Worm (Caenorhabditis elegans) whole organism, late embryonic: ENCODE results near the gene F09G8.5.
A peak's percentile ranks its signal among the peaks of the same experiment; 100 is the strongest.

ENCODE experiments used
- C38D4.7 ChIP-seq: fragments of 200-800 bp; sonication (Bioruptor generic); optimal IDR thresholded peaks from 2 replicates; lab custom pipeline; 2018; ENCODE audit warnings: mild to moderate bottlenecking, missing genetic modification characterization, moderate library complexity, missing compliant biosample characterization
- F13H6.1 ChIP-seq: sonication (generic microtip); optimal IDR thresholded peaks from 2 replicates; lab custom pipeline; 2016; ENCODE audit warnings: missing genetic modification characterization, missing compliant biosample characterization
- T23F11.4 ChIP-seq: fragments of 200-800 bp; sonication (Bioruptor generic); optimal IDR thresholded peaks from 2 replicates; lab custom pipeline; 2018; ENCODE audit warnings: mild to moderate bottlenecking, missing genetic modification characterization, missing compliant biosample characterization
- Y22D7AL.16 ChIP-seq: sonication (generic microtip); optimal IDR thresholded peaks from 2 replicates; lab custom pipeline; 2016; ENCODE audit warnings: missing genetic modification characterization, missing compliant biosample characterization
- ceh-14 ChIP-seq: sonication (generic microtip); optimal IDR thresholded peaks from 2 replicates; lab custom pipeline; 2016; ENCODE audit warnings: missing genotype, missing genetic modification characterization, missing compliant biosample characterization
- ceh-18 ChIP-seq: sonication (generic microtip); optimal IDR thresholded peaks from 2 replicates; lab custom pipeline; 2016; ENCODE audit warnings: missing genetic modification characterization, missing compliant biosample characterization
- ceh-19 ChIP-seq: fragments of 200-800 bp; sonication (Bioruptor generic); optimal IDR thresholded peaks from 2 replicates; lab custom pipeline; 2018; ENCODE audit warnings: mild to moderate bottlenecking, missing genetic modification characterization, missing compliant biosample characterization
- ceh-30 ChIP-seq: fragments of 150-350 bp; optimal IDR thresholded peaks from 2 replicates; lab custom pipeline; 2014; ENCODE audit warnings: missing biosample characterization, missing genetic modification characterization
- ceh-31 ChIP-seq: sonication (generic microtip); optimal IDR thresholded peaks from 2 replicates; lab custom pipeline; 2016; ENCODE audit warnings: missing genetic modification characterization, missing compliant biosample characterization
- ceh-45 ChIP-seq: fragments of 200-800 bp; sonication (Bioruptor generic); IDR thresholded peaks from 2 replicates; pipeline ENCODE4 v1.3.6; 2022; ENCODE audit warnings: missing genetic modification reagents, missing genetic modification characterization, missing compliant biosample characterization
- ceh-48 ChIP-seq: sonication (generic microtip); optimal IDR thresholded peaks from 2 replicates; lab custom pipeline; 2016; ENCODE audit warnings: missing genetic modification characterization, inconsistent platforms, missing compliant biosample characterization
- dmd-4 ChIP-seq: sonication (generic microtip); optimal IDR thresholded peaks from 2 replicates; lab custom pipeline; 2016; ENCODE audit warnings: borderline replicate concordance, missing genetic modification characterization, missing compliant biosample characterization
- elt-2 ChIP-seq: sonication (generic microtip); optimal IDR thresholded peaks from 2 replicates; lab custom pipeline; 2016; ENCODE audit warnings: missing genetic modification reagents, missing genetic modification characterization, missing compliant biosample characterization
- eyg-1 ChIP-seq: sonication (generic microtip); optimal IDR thresholded peaks from 2 replicates; lab custom pipeline; 2016; ENCODE audit warnings: missing genotype, missing genetic modification characterization, missing compliant biosample characterization
- fax-1 ChIP-seq: sonication (generic microtip); optimal IDR thresholded peaks from 2 replicates; lab custom pipeline; 2016; ENCODE audit warnings: missing genotype, missing genetic modification characterization, missing compliant biosample characterization
- gmeb-2 ChIP-seq: sonication (generic microtip); optimal IDR thresholded peaks from 2 replicates; lab custom pipeline; 2016; ENCODE audit warnings: missing genetic modification characterization, inconsistent platforms, missing compliant biosample characterization
- hlh-30 ChIP-seq: sonication (generic microtip); optimal IDR thresholded peaks from 2 replicates; lab custom pipeline; 2017; ENCODE audit warnings: antibody characterized with exemption, missing genetic modification characterization, missing compliant biosample characterization; ENCODE audit not compliant: insufficient read depth
- lin-11 ChIP-seq: fragments of 200-800 bp; sonication (Bioruptor generic); optimal IDR thresholded peaks from 2 replicates; lab custom pipeline; 2018; ENCODE audit warnings: mild to moderate bottlenecking, missing genetic modification characterization, missing compliant biosample characterization
- madf-2 ChIP-seq: sonication (generic microtip); optimal IDR thresholded peaks from 2 replicates; lab custom pipeline; 2017; ENCODE audit warnings: missing genetic modification characterization, missing compliant biosample characterization
- nfya-1 ChIP-seq: sonication (generic microtip); optimal IDR thresholded peaks from 2 replicates; lab custom pipeline; 2017; ENCODE audit warnings: missing genetic modification characterization, mild to moderate bottlenecking, missing compliant biosample characterization, antibody characterized with exemption, moderate library complexity
- nhr-232 ChIP-seq: sonication (generic microtip); optimal IDR thresholded peaks from 2 replicates; lab custom pipeline; 2016; ENCODE audit warnings: missing genetic modification characterization, missing compliant biosample characterization
- pat-9 ChIP-seq: fragments of 200-800 bp; sonication (Bioruptor generic); optimal IDR thresholded peaks from 2 replicates; lab custom pipeline; 2018; ENCODE audit warnings: mild to moderate bottlenecking, missing genetic modification characterization, moderate library complexity, missing compliant biosample characterization
- pax-1 ChIP-seq: fragments of 150-350 bp; optimal IDR thresholded peaks from 2 replicates; lab custom pipeline; 2014; ENCODE audit warnings: missing biosample characterization, missing genetic modification characterization
- pha-2 ChIP-seq: sonication (generic microtip); optimal IDR thresholded peaks from 2 replicates; lab custom pipeline; 2017; ENCODE audit warnings: mild to moderate bottlenecking, missing genetic modification characterization, missing compliant biosample characterization
- sox-2 ChIP-seq: fragments of 200-800 bp; sonication (Bioruptor generic); IDR thresholded peaks from 2 replicates; pipeline ENCODE4 v1.3.6; 2022; ENCODE audit warnings: missing genetic modification reagents, missing genetic modification characterization, missing compliant biosample characterization
- syd-9 ChIP-seq: sonication (generic microtip); optimal IDR thresholded peaks from 2 replicates; lab custom pipeline; 2016; ENCODE audit warnings: mild to moderate bottlenecking, missing genetic modification characterization, moderate library complexity, missing compliant biosample characterization
- tbx-2 ChIP-seq: sonication (generic microtip); optimal IDR thresholded peaks from 2 replicates; lab custom pipeline; 2016; ENCODE audit warnings: missing genetic modification characterization, missing compliant biosample characterization
- ttx-3 ChIP-seq: sonication (generic microtip); optimal IDR thresholded peaks from 2 replicates; lab custom pipeline; 2016; ENCODE audit warnings: missing genetic modification reagents, missing genetic modification characterization, missing compliant biosample characterization
- unc-3 ChIP-seq, 2 experiments: fragments of 200-800 bp in 1 of 2; sonication (Bioruptor generic) in 1 of 2; sonication (generic microtip) in 1 of 2; conservative IDR thresholded peaks in 1 of 2; optimal IDR thresholded peaks in 1 of 2; 2 replicates each; pipeline versions ENCODE4 v1.3.6 to Lab custom; 2016 to 2022; ENCODE audit warnings: missing compliant biosample characterization in 2 of 2, missing genetic modification characterization in 2 of 2, missing genetic modification reagents in 1 of 2
- unc-42 ChIP-seq: sonication (generic microtip); optimal IDR thresholded peaks from 2 replicates; lab custom pipeline; 2016; ENCODE audit warnings: missing genotype, missing genetic modification characterization, missing compliant biosample characterization
- unc-55 ChIP-seq: sonication (generic microtip); optimal IDR thresholded peaks from 2 replicates; lab custom pipeline; 2017; ENCODE audit warnings: missing biosample characterization, missing genetic modification reagents, missing genetic modification characterization
- unc-86 ChIP-seq: sonication (generic microtip); optimal IDR thresholded peaks from 2 replicates; lab custom pipeline; 2016; ENCODE audit warnings: missing genetic modification characterization, missing compliant biosample characterization
- zip-5 ChIP-seq: sonication (generic microtip); optimal IDR thresholded peaks from 2 replicates; lab custom pipeline; 2016; ENCODE audit warnings: missing genetic modification characterization, missing compliant biosample characterization

The F09G8.5 gene

DNA sequence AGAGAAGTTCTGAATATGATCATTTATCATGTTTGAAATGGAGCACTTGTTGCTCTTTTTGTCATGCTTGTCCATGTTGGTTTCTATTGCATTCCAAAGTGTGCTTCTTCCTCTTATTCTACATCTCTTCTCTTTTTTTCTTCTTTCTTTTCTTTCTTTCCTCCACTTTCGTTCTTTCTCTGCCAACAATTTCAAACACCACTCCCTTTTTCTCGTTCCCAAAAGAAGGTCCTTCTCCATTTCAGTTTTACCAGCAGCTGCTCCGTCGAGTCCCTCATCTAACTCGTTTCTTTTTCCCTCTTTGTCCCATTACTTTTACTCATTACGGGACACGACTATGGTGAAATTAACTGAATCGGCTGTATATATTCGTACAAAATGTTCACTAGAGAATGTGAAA, at the start of gene F09G8.5:
Gene F09G8.5 (plus strand): TSS at position 38 of the 400 bp plus-strand sequence.
- TF ChIP-seq C38D4.7 (GFP tag; lab: Kevin White, UChicago) (no peak), dmd-4 (tag; lab: Kevin White, UChicago) (no peak), ceh-19 (GFP tag; lab: Kevin White, UChicago) (no peak), unc-55 (GFP tag; lab: Kevin White, UChicago) (no peak), unc-42 (tag; lab: Kevin White, UChicago) (no peak), tbx-2 (no peak)

DNA sequence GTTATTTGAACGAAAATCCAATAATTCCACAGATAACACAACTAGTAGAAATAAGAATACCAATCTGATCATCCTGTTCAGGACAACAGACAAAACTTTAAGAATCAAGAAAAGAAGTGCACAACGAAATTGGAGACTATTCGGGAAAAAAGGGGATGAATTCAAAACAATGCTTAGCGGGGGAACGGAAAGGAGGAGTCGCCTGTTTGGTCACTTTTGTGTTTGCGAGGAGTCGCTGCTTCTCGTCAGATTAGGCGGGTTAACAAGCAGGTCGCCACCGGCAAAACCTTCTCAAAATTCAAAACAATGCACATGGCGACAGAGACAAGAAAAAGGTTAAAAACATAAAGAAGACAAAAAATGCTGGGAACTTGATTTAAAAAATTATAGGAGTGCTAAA, 45.0 kb upstream of the F09G8.5 start, which contains the start of gene C30A5.10:
Gene C30A5.10 (minus strand): TSS at position 101 of the 400 bp plus-strand sequence.
- TF ChIP-seq F13H6.1 (tag; lab: Kevin White, UChicago) (no peak), ceh-45 (GFP tag; lab: Robert Waterston, UW) (no peak), eyg-1 (tag; lab: Kevin White, UChicago) (no peak), Y22D7AL.16 (no peak), ceh-30 (no peak), T23F11.4 (GFP tag; lab: Kevin White, UChicago) (no peak), nhr-232 (tag; lab: Kevin White, UChicago) (no peak), unc-86 (tag; lab: Kevin White, UChicago) (no peak), unc-3 (GFP tag; conservative IDR thresholded peaks at IDR 0.05; lab: Robert Waterston, UW) (no peak), unc-3 (tag; optimal IDR thresholded peaks at IDR 0.05; lab: Kevin White, UChicago) (no peak), ceh-31 (tag; lab: Kevin White, UChicago) (no peak), ceh-18 (no peak), ceh-19 (GFP tag; lab: Kevin White, UChicago) (no peak), pax-1 (tag; lab: Kevin White, UChicago) (no peak), ceh-48 (tag; lab: Kevin White, UChicago) (no peak), lin-11 (tag; lab: Kevin White, UChicago) (no peak), gmeb-2 (tag; lab: Kevin White, UChicago) (no peak), ttx-3 (tag; lab: Kevin White, UChicago) (no peak), elt-2 (tag; lab: Kevin White, UChicago) (no peak), pha-2 (tag; lab: Kevin White, UChicago) (no peak), syd-9 (tag; lab: Kevin White, UChicago) (no peak)

DNA sequence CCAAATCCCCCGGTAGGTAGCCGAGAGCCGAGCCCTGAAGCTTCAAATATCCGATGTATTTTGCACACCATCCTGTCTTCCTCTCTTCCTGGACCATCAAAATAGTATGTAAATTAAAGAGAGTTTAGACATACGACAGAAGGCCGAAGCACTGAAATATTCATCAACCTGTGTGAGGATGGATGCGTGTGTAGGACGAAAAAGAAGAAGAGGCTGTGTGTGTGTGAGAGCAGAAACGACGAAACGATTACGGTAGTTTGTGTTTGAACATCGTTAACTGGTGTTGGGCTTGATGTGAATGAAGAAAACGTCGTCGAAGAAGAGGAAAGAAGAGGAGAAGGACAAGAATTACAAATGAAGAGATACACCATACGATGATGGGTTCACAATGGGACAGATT, 43.2 kb upstream of the F09G8.5 start:
- TF ChIP-seq ceh-31 (tag; lab: Kevin White, UChicago): peak; percentile 42
- TF ChIP-seq hlh-30: no peak
- TF ChIP-seq, all 69 proteins: peak for 1

DNA sequence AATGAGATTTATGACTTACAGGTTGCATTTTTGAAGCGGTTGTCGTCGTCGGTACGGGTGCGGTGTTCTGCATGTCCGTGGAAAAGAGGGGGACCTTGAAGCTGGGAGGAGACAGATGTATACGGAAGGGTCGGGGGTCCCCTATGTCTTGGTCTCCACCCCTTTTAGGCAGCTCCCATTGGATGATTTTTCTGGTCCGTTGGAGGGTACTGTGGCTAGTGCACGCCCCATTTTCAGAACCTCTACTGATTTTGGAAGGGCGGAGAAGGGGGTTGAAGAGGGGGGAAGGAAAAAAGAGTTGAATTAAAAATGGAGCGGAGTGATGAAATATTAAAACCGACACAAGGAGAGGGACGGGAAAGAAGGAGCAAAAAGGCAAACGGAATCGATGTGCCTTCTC, 38.6 kb upstream of the F09G8.5 start, which contains the start of gene unc-86:
Gene unc-86 (minus strand): TSS at position 113 of the 400 bp plus-strand sequence.
- no peak for TF ChIP-seq madf-2
- TF ChIP-seq unc-86 (tag; lab: Kevin White, UChicago): peak; percentile 25
- TF ChIP-seq fax-1 (tag; lab: Kevin White, UChicago): no peak
- no peak for TF ChIP-seq zip-5
- TF ChIP-seq ceh-31 (tag; lab: Kevin White, UChicago): peak; percentile 53
- TF ChIP-seq nfya-1: peak; percentile 64

DNA sequence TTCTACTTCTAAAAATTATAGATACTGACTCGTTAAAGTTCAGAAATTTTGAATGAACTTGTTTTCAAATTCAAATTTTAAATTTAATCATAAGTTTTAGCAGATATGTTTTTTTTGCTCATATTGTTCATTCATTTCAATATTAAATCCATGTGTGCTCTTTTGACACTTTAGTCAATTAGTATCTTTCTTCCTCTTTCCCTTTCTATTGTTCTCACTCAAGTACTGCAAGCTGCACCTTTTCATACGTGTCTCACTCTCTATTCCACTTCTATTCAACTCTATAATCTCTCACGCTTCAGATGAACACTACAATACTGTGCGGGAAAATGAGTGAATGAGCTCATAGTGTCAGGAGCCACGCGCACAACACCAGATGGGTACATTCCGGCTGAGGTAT, 36.9 kb upstream of the F09G8.5 start, which contains the start of gene C30A5.16:
Gene C30A5.16 (plus strand): TSS at position 301 of the 400 bp plus-strand sequence.
- TF ChIP-seq zip-5: no peak
- peak; percentile 75 for TF ChIP-seq ceh-31 (tag; lab: Kevin White, UChicago)
- no peak for TF ChIP-seq gmeb-2 (tag; lab: Kevin White, UChicago)
- peak; percentile 24 for TF ChIP-seq sox-2 (GFP tag; lab: Robert Waterston, UW)
- TF ChIP-seq unc-55 (GFP tag; lab: Kevin White, UChicago): no peak
- TF ChIP-seq pat-9: no peak
- TF ChIP-seq pha-2 (tag; lab: Kevin White, UChicago): no peak
- TF ChIP-seq ceh-14 (tag; lab: Kevin White, UChicago): no peak
